Fruit fly (Drosophila melanogaster) whole organism, embryonic: ENCODE measurements around the gene CG4230.

Experiments
- CG31441 ChIP-seq: fragments of 200-800 bp; sonication (Bioruptor generic); IDR thresholded peaks from 2 replicates; pipeline ENCODE4 v1.3.6; 2022; ENCODE audit warnings: missing biosample characterization, missing genetic modification characterization
- Hand ChIP-seq: fragments of 200-800 bp; sonication (Bioruptor generic); optimal IDR thresholded peaks from 2 replicates; lab custom pipeline; 2017; ENCODE audit warnings: mild to moderate bottlenecking, missing biosample characterization, missing genetic modification reagents, missing genetic modification characterization
- fru ChIP-seq: fragments of >200 bp; optimal IDR thresholded peaks from 2 replicates; lab custom pipeline; 2017
- sisA ChIP-seq: fragments of 200-800 bp; sonication (Bioruptor generic); IDR thresholded peaks from 2 replicates; pipeline ENCODE4 v1.3.6; 2022; ENCODE audit warnings: missing biosample characterization, missing genetic modification characterization
- zf30C ChIP-seq: fragments of 200-800 bp; sonication (Bioruptor generic); optimal IDR thresholded peaks from 3 replicates; lab custom pipeline; 2018; ENCODE audit warnings: missing biosample characterization, mild to moderate bottlenecking, missing genetic modification characterization

- TF ChIP-seq zf30C (GFP tag; lab: Kevin White, UChicago) (no peak), sisA (no peak), CG31441 (no peak), fru (lab: Kevin White, UChicago) (no peak), Hand (GFP tag; lab: Kevin White, UChicago) (no peak)
These were observed 7.3 kb upstream of the CG4230 start for dm6 chr2L:5088649-5089270.
